Fruit fly (Drosophila melanogaster) whole organism, embryonic: ENCODE measurements around the gene zld.

ENCODE experiments used
- CG10147 ChIP-seq: fragments of 200-800 bp; sonication (Bioruptor generic); optimal IDR thresholded peaks from 2 replicates; lab custom pipeline; 2019; ENCODE audit warnings: missing biosample characterization, mild to moderate bottlenecking, missing genetic modification characterization, moderate library complexity
- CG11504 ChIP-seq: fragments of 200-800 bp; sonication (Bioruptor generic); optimal IDR thresholded peaks from 3 replicates; lab custom pipeline; 2019; ENCODE audit warnings: missing biosample characterization, mild to moderate bottlenecking, missing genetic modification characterization, moderate library complexity
- CG12155 ChIP-seq: fragments of 200-800 bp; sonication (Bioruptor generic); optimal IDR thresholded peaks from 3 replicates; lab custom pipeline; 2016; ENCODE audit warnings: missing biosample characterization, missing genetic modification characterization
- CG12391 ChIP-seq: fragments of 200-800 bp; sonication (Bioruptor generic); optimal IDR thresholded peaks from 3 replicates; lab custom pipeline; 2018; ENCODE audit warnings: missing biosample characterization, mild to moderate bottlenecking, missing genetic modification characterization, moderate library complexity
- CG12769 ChIP-seq: fragments of 200-800 bp; sonication (Bioruptor generic); optimal IDR thresholded peaks from 2 replicates; lab custom pipeline; 2019; ENCODE audit warnings: missing biosample characterization, mild to moderate bottlenecking, missing genetic modification characterization, moderate library complexity
- CG12942 ChIP-seq: fragments of 200-800 bp; sonication (Bioruptor generic); optimal IDR thresholded peaks from 3 replicates; lab custom pipeline; 2016; ENCODE audit warnings: missing biosample characterization, missing genetic modification characterization
- CG13296 ChIP-seq: fragments of 200-800 bp; sonication (Bioruptor generic); optimal IDR thresholded peaks from 3 replicates; lab custom pipeline; 2018; ENCODE audit warnings: missing biosample characterization, mild to moderate bottlenecking, missing genetic modification characterization
- CG13424 ChIP-seq: fragments of 200-800 bp; sonication (Bioruptor generic); optimal IDR thresholded peaks from 2 replicates; lab custom pipeline; 2019; ENCODE audit warnings: missing biosample characterization, mild to moderate bottlenecking, missing genetic modification characterization, moderate library complexity
- CG13624 ChIP-seq: fragments of 200-800 bp; sonication (Bioruptor generic); optimal IDR thresholded peaks from 2 replicates; lab custom pipeline; 2016; ENCODE audit warnings: missing biosample characterization, missing genetic modification characterization
- CG16779 ChIP-seq: fragments of 200-800 bp; sonication (Bioruptor generic); IDR thresholded peaks from 2 replicates; pipeline ENCODE4 v1.3.6; 2022; ENCODE audit warnings: missing biosample characterization, missing genetic modification characterization
- CG17361 ChIP-seq: fragments of 200-800 bp; sonication (Bioruptor generic); IDR thresholded peaks from 3 replicates; pipeline ENCODE4 v1.3.6; 2022; ENCODE audit warnings: missing biosample characterization, missing genetic modification characterization
- CG17568 ChIP-seq: fragments of 200-800 bp; sonication (Bioruptor generic); optimal IDR thresholded peaks from 2 replicates; lab custom pipeline; 2018; ENCODE audit warnings: missing biosample characterization, mild to moderate bottlenecking, missing genetic modification characterization, moderate library complexity
- CG17802 ChIP-seq: fragments of 200-800 bp; sonication (Bioruptor generic); optimal IDR thresholded peaks from 2 replicates; lab custom pipeline; 2018; ENCODE audit warnings: missing biosample characterization, mild to moderate bottlenecking, missing genetic modification characterization, moderate library complexity
- CG18262 ChIP-seq: fragments of 200-800 bp; optimal IDR thresholded peaks from 3 replicates; lab custom pipeline; 2019; ENCODE audit warnings: missing biosample characterization, mild to moderate bottlenecking, missing genetic modification characterization, moderate library complexity
- CG2120 ChIP-seq: fragments of 200-800 bp; sonication (Bioruptor generic); optimal IDR thresholded peaks from 3 replicates; lab custom pipeline; 2016; ENCODE audit warnings: missing biosample characterization, missing genetic modification characterization
- CG2202 ChIP-seq: fragments of 200-800 bp; sonication (Bioruptor generic); optimal IDR thresholded peaks from 2 replicates; lab custom pipeline; 2018; ENCODE audit warnings: missing biosample characterization, mild to moderate bottlenecking, missing genetic modification characterization
- CG2678 ChIP-seq: fragments of 200-800 bp; sonication (Bioruptor generic); optimal IDR thresholded peaks from 3 replicates; lab custom pipeline; 2019; ENCODE audit warnings: missing biosample characterization, mild to moderate bottlenecking, missing genetic modification characterization, moderate library complexity
- CG2889 ChIP-seq: fragments of 200-800 bp; sonication (Bioruptor generic); IDR thresholded peaks from 3 replicates; pipeline ENCODE4 v1.3.6; 2022; ENCODE audit warnings: missing biosample characterization, missing genetic modification characterization
- CG43689 ChIP-seq: fragments of 200-800 bp; sonication (Bioruptor generic); IDR thresholded peaks from 2 replicates; pipeline ENCODE4 v1.3.6; 2022; ENCODE audit warnings: missing biosample characterization, missing genetic modification characterization
- CG5245 ChIP-seq: fragments of 200-800 bp; sonication (Bioruptor generic); optimal IDR thresholded peaks from 3 replicates; lab custom pipeline; 2016; ENCODE audit warnings: missing biosample characterization, missing genetic modification characterization
- CG6791 ChIP-seq: fragments of 200-800 bp; sonication (Bioruptor generic); IDR thresholded peaks from 3 replicates; pipeline ENCODE4 v1.3.6; 2022; ENCODE audit warnings: missing biosample characterization, missing genetic modification characterization; ENCODE audit not compliant: partially characterized antibody
- CG7839 ChIP-seq: fragments of 200-800 bp; sonication (Bioruptor generic); optimal IDR thresholded peaks from 3 replicates; lab custom pipeline; 2018; ENCODE audit warnings: missing biosample characterization, mild to moderate bottlenecking, missing genetic modification characterization, moderate library complexity
- Fer1 ChIP-seq: fragments of 200-800 bp; sonication (Bioruptor generic); optimal IDR thresholded peaks from 2 replicates; lab custom pipeline; 2017; ENCODE audit warnings: missing biosample characterization, mild to moderate bottlenecking, missing genetic modification characterization
- HmgD ChIP-seq: fragments of 200-800 bp; sonication (Bioruptor generic); optimal IDR thresholded peaks from 3 replicates; lab custom pipeline; 2016; ENCODE audit warnings: missing biosample characterization, missing genetic modification characterization
- Hmr ChIP-seq: fragments of 200-800 bp; sonication (Bioruptor generic); optimal IDR thresholded peaks from 3 replicates; lab custom pipeline; 2017; ENCODE audit warnings: mild to moderate bottlenecking, missing biosample characterization, missing genetic modification reagents, missing genetic modification characterization
- Hmx ChIP-seq: fragments of 200-800 bp; sonication (Bioruptor generic); optimal IDR thresholded peaks from 2 replicates; lab custom pipeline; 2016; ENCODE audit warnings: missing biosample characterization, missing genetic modification characterization
- Lpt ChIP-seq: fragments of >200 bp; optimal IDR thresholded peaks from 2 replicates; lab custom pipeline; 2018; ENCODE audit warnings: missing biosample characterization, missing genetic modification characterization
- Meics ChIP-seq: fragments of 200-800 bp; sonication (Bioruptor generic); optimal IDR thresholded peaks from 2 replicates; lab custom pipeline; 2017; ENCODE audit warnings: missing biosample characterization, mild to moderate bottlenecking, missing genetic modification characterization
- Mes4 ChIP-seq: fragments of 200-800 bp; sonication (Bioruptor generic); optimal IDR thresholded peaks from 2 replicates; lab custom pipeline; 2016; ENCODE audit warnings: missing biosample characterization, missing genetic modification characterization
- Myb ChIP-seq: fragments of 200-800 bp; sonication (Bioruptor generic); optimal IDR thresholded peaks from 2 replicates; lab custom pipeline; 2016; ENCODE audit warnings: missing biosample characterization, missing genetic modification characterization
- NC2α ChIP-seq: fragments of 200-800 bp; sonication (Bioruptor generic); optimal IDR thresholded peaks from 2 replicates; lab custom pipeline; 2016; ENCODE audit warnings: missing biosample characterization, missing genetic modification characterization
- Neu2 ChIP-seq: fragments of 200-800 bp; sonication (Bioruptor generic); optimal IDR thresholded peaks from 3 replicates; lab custom pipeline; 2016; ENCODE audit warnings: missing biosample characterization, missing genetic modification characterization, borderline replicate concordance
- Ravus ChIP-seq: fragments of 200-800 bp; sonication (Bioruptor generic); IDR thresholded peaks from 2 replicates; pipeline ENCODE4 v1.3.6; 2022; ENCODE audit warnings: missing biosample characterization, missing genetic modification characterization
- br ChIP-seq: fragments of >200 bp; optimal IDR thresholded peaks from 2 replicates; lab custom pipeline; 2017
- bsh ChIP-seq, 2 experiments: fragments of 200-800 bp; sonication (Bioruptor generic); optimal IDR thresholded peaks; 2 replicates each; lab custom pipeline; 2017 to 2018; ENCODE audit warnings: mild to moderate bottlenecking in 2 of 2, missing biosample characterization in 2 of 2, missing genetic modification characterization in 2 of 2, moderate library complexity in 1 of 2
- croc ChIP-seq: fragments of 200-800 bp; sonication (Bioruptor generic); conservative IDR thresholded peaks from 3 replicates; pipeline ENCODE4 v1.3.6; 2022; ENCODE audit warnings: missing biosample characterization, missing genetic modification characterization
- crol ChIP-seq: fragments of 200-800 bp; sonication (Bioruptor generic); IDR thresholded peaks from 2 replicates; pipeline ENCODE4 v1.3.6; 2022; ENCODE audit warnings: missing biosample characterization, missing genetic modification characterization
- dimm ChIP-seq: fragments of 200-800 bp; sonication (Bioruptor generic); IDR thresholded peaks from 2 replicates; pipeline ENCODE4 v1.3.6; 2022; ENCODE audit warnings: missing biosample characterization, missing genetic modification characterization
- dm ChIP-seq: fragments of 200-800 bp; sonication (Bioruptor generic); optimal IDR thresholded peaks from 3 replicates; lab custom pipeline; 2016; ENCODE audit warnings: missing biosample characterization, missing genetic modification characterization
- eve ChIP-seq, 2 experiments: fragments of >200 bp; optimal IDR thresholded peaks; 2 replicates each; lab custom pipeline; 2017; ENCODE audit warnings: missing biosample characterization in 2 of 2, missing genetic modification characterization in 2 of 2
- exex ChIP-seq: fragments of 200-800 bp; sonication (Bioruptor generic); optimal IDR thresholded peaks from 4 replicates; lab custom pipeline; 2018; ENCODE audit warnings: missing biosample characterization, mild to moderate bottlenecking, missing genetic modification characterization, moderate library complexity
- grau ChIP-seq: fragments of 200-800 bp; optimal IDR thresholded peaks from 3 replicates; lab custom pipeline; 2019; ENCODE audit warnings: missing biosample characterization, mild to moderate bottlenecking, missing genetic modification characterization, moderate library complexity
- ind ChIP-seq: fragments of 200-800 bp; sonication (Bioruptor generic); optimal IDR thresholded peaks from 3 replicates; lab custom pipeline; 2016; ENCODE audit warnings: missing biosample characterization, missing genetic modification characterization
- lab ChIP-seq: fragments of 200-800 bp; sonication (Bioruptor generic); optimal IDR thresholded peaks from 3 replicates; lab custom pipeline; 2017; ENCODE audit warnings: missing biosample characterization, missing genetic modification characterization, mild to moderate bottlenecking, moderate library complexity, missing genetic modification reagents
- mirr ChIP-seq: fragments of 200-800 bp; sonication (Bioruptor generic); optimal IDR thresholded peaks from 3 replicates; lab custom pipeline; 2018; ENCODE audit warnings: missing biosample characterization, mild to moderate bottlenecking, missing genetic modification characterization
- onecut ChIP-seq: fragments of 200-800 bp; sonication (Bioruptor generic); IDR thresholded peaks from 2 replicates; pipeline ENCODE4 v1.3.6; 2022; ENCODE audit warnings: missing biosample characterization, missing genetic modification characterization
- prd ChIP-seq, 3 experiments: fragments of >200 bp in 2 of 3; fragments of 200-800 bp in 1 of 3; sonication (Bioruptor generic) in 1 of 3; optimal IDR thresholded peaks in 2 of 3; IDR thresholded peaks in 1 of 3; 2 replicates in 2 of 3; 3 replicates in 1 of 3; pipeline versions ENCODE4 v1.3.6 to Lab custom; 2017 to 2022; ENCODE audit warnings: missing biosample characterization in 1 of 3, missing genetic modification characterization in 1 of 3
- sd ChIP-seq: fragments of 200-800 bp; sonication (Bioruptor generic); optimal IDR thresholded peaks from 3 replicates; lab custom pipeline; 2018; ENCODE audit warnings: missing biosample characterization, mild to moderate bottlenecking, missing genetic modification characterization, moderate library complexity
- sisA ChIP-seq: fragments of 200-800 bp; sonication (Bioruptor generic); IDR thresholded peaks from 2 replicates; pipeline ENCODE4 v1.3.6; 2022; ENCODE audit warnings: missing biosample characterization, missing genetic modification characterization
- toy ChIP-seq: fragments of 200-800 bp; sonication (Bioruptor generic); IDR thresholded peaks from 2 replicates; pipeline ENCODE4 v1.3.6; 2022; ENCODE audit warnings: missing biosample characterization, missing genetic modification characterization
- zen2 ChIP-seq: fragments of 200-800 bp; sonication (Bioruptor generic); IDR thresholded peaks from 3 replicates; pipeline ENCODE4 v1.3.6; 2022; ENCODE audit warnings: missing biosample characterization, missing genetic modification characterization; ENCODE audit not compliant: partially characterized antibody

Gene zld

dm6 chrX:19825191-19825590 is 41.8 kb upstream of the zld start (continued):
- TF ChIP-seq grau (tag; lab: Kevin White, UChicago) = peak; percentile 72
- peak; percentile 25 for TF ChIP-seq CG7839 (tag; lab: Kevin White, UChicago)
- no peak for TF ChIP-seq CG13624
- TF ChIP-seq CG17361 (GFP tag; lab: Robert Waterston, UW) = 0 out of 3 replicates have a peak, but pooled peaks have one; percentile 17
- no peak for TF ChIP-seq CG43689
- TF ChIP-seq eve (GFP tag; optimal IDR thresholded peaks at IDR 0.05; lab: Kevin White, UChicago) = peak in 1 of 2 experiments; percentile 17
- TF ChIP-seq Hmr = peak; percentile 20
- TF ChIP-seq Fer1 (GFP tag; lab: Kevin White, UChicago) = peak; percentile 20
- no peak for TF ChIP-seq CG17568 (GFP tag; lab: Kevin White, UChicago)
- TF ChIP-seq croc (GFP tag; lab: Robert Waterston, UW) = no peak
- TF ChIP-seq CG12391 = peak; percentile 2
- no peak for TF ChIP-seq CG6791 (GFP tag; lab: Robert Waterston, UW)
- no peak for TF ChIP-seq exex (tag; lab: Kevin White, UChicago)
- no peak for TF ChIP-seq ind (GFP tag; lab: Kevin White, UChicago)
- TF ChIP-seq zen2 (GFP tag; lab: Robert Waterston, UW) = no peak
- TF ChIP-seq mirr (GFP tag; lab: Kevin White, UChicago) = no peak
- TF ChIP-seq Ravus (GFP tag; lab: Robert Waterston, UW) = no peak
- no peak for TF ChIP-seq crol (GFP tag; lab: Robert Waterston, UW)
- TF ChIP-seq sisA = no peak
- peak; percentile 30 for TF ChIP-seq CG13424 (tag; lab: Kevin White, UChicago)
- peak; percentile 44 for TF ChIP-seq CG2120 (GFP tag; lab: Kevin White, UChicago)
- TF ChIP-seq onecut = no peak
- TF ChIP-seq CG11504 (tag; lab: Kevin White, UChicago) = peak; percentile 40
- TF ChIP-seq CG18262 (tag; lab: Kevin White, UChicago) = no peak
- TF ChIP-seq CG2202 (tag; lab: Kevin White, UChicago) = no peak
- TF ChIP-seq dm = no peak
- TF ChIP-seq Myb (GFP tag; lab: Kevin White, UChicago) = no peak
- no peak for TF ChIP-seq CG16779
- peak; percentile 10 for TF ChIP-seq lab (GFP tag; lab: Kevin White, UChicago)
- no peak for TF ChIP-seq prd (optimal IDR thresholded peaks at IDR 0.05; lab: Kevin White, UChicago)
- TF ChIP-seq prd (GFP tag; IDR thresholded peaks at IDR 0.05; lab: Robert Waterston, UW) = peak; percentile 30; the same call in 1 of the 3 replicates
- TF ChIP-seq NC2α (GFP tag; lab: Kevin White, UChicago) = no peak
- TF ChIP-seq Meics (GFP tag; lab: Kevin White, UChicago) = peak; percentile 36
- TF ChIP-seq HmgD (GFP tag; lab: Kevin White, UChicago) = no peak
- no peak for TF ChIP-seq toy
- peak in 1 of 2 experiments; percentile 5 for TF ChIP-seq bsh (GFP tag; optimal IDR thresholded peaks at IDR 0.05; lab: Kevin White, UChicago)
- TF ChIP-seq CG10147 = no peak
- TF ChIP-seq Neu2 (GFP tag; lab: Kevin White, UChicago) = no peak
- no peak for TF ChIP-seq CG12942 (GFP tag; lab: Kevin White, UChicago)
- peak; percentile 1 for TF ChIP-seq CG12769 (tag; lab: Kevin White, UChicago)
- no peak for TF ChIP-seq CG13296 (GFP tag; lab: Kevin White, UChicago)
- TF ChIP-seq sd (tag; lab: Kevin White, UChicago) = no peak
- no peak for TF ChIP-seq Lpt (GFP tag; lab: Kevin White, UChicago)
- no peak for TF ChIP-seq Hmx
- no peak for TF ChIP-seq CG2889 (GFP tag; lab: Robert Waterston, UW)
- no peak for TF ChIP-seq CG5245
- TF ChIP-seq CG17802 (tag; lab: Kevin White, UChicago) = no peak
- TF ChIP-seq CG12155 (GFP tag; lab: Kevin White, UChicago) = no peak
- TF ChIP-seq Mes4 = no peak
- no peak for TF ChIP-seq dimm (GFP tag; lab: Robert Waterston, UW)
- TF ChIP-seq br (lab: Kevin White, UChicago) = no peak
- TF ChIP-seq CG2678 (tag; lab: Kevin White, UChicago) = peak; percentile 43
